ENCODE assay signal across 1 worm cellular context in the genomic region with DNA sequence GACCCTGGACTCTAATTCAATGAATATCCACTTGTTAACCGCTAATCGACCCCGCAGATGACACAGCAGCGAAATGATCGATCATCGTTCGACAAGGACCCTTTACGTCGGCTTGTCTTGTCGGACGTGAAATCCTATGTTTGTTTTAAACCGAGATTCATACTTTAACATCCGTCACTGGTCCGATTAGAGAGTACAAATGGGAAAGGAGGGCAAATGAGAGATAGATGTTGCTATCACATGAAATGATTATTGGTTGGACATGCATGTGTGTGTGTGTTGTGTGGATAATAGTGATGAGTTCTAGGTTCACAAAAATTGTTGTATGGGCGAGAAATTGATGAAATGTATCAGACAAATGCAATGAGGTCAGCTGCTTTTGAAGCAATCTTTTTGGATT.
A peak's percentile ranks its signal among the peaks of the same experiment; 100 is the strongest.
TF ChIP-seq lines count a peak whose summit lies in the region.

No protein-coding gene starts in this region.

TF ChIP-seq in whole organism, L1 larva, 84 proteins besides CTCF, POLR2A, EP300 and RAD21 (continued from another document):
- TF ChIP-seq dsc-1 (tag; optimal IDR thresholded peaks at IDR 0.05; lab: Kevin White, UChicago) (no peak), pqm-1 (tag; optimal IDR thresholded peaks at IDR 0.05; lab: Kevin White, UChicago) (no peak), sox-4 (tag; optimal IDR thresholded peaks at IDR 0.05; lab: Kevin White, UChicago) (no peak), nhr-77 (tag; optimal IDR thresholded peaks at IDR 0.05; lab: Kevin White, UChicago) (no peak), ztf-4 (tag; optimal IDR thresholded peaks at IDR 0.05; lab: Kevin White, UChicago) (no peak), egl-13 (tag; optimal IDR thresholded peaks at IDR 0.05; lab: Kevin White, UChicago) (no peak), isw-1 (GFP tag; IDR thresholded peaks at IDR 0.05; lab: Robert Waterston, UW) (no peak), ceh-8 (GFP tag; optimal IDR thresholded peaks at IDR 0.05; lab: Kevin White, UChicago) (no peak), lin-14 (GFP tag; optimal IDR thresholded peaks at IDR 0.05; lab: Kevin White, UChicago) (peak; percentile 69), nhr-20 (tag; optimal IDR thresholded peaks at IDR 0.05; lab: Kevin White, UChicago) (no peak), dpl-1 (GFP tag; optimal IDR thresholded peaks at IDR 0.05; lab: Kevin White, UChicago) (no peak), Y116A8C.19 (tag; optimal IDR thresholded peaks at IDR 0.05; lab: Kevin White, UChicago; ENCODE audit: borderline replicate concordance) (no peak), rnt-1 (tag; optimal IDR thresholded peaks at IDR 0.05; lab: Kevin White, UChicago) (peak; percentile 70), nhr-71 (tag; optimal IDR thresholded peaks at IDR 0.05; lab: Kevin White, UChicago) (peak; percentile 60), ama-1 (optimal IDR thresholded peaks at IDR 0.05; lab: Kevin White, UChicago) (no peak), aha-1 (tag; optimal IDR thresholded peaks at IDR 0.05; lab: Kevin White, UChicago) (no peak), efl-3 (GFP tag; optimal IDR thresholded peaks at IDR 0.05; lab: Kevin White, UChicago) (no peak), mep-1 (tag; optimal IDR thresholded peaks at IDR 0.05; lab: Kevin White, UChicago) (no peak), swsn-7 (tag; optimal IDR thresholded peaks at IDR 0.05; lab: Kevin White, UChicago) (no peak), ceh-88 (GFP tag; IDR thresholded peaks at IDR 0.05; lab: Robert Waterston, UW) (no peak), nhr-28 (tag; optimal IDR thresholded peaks at IDR 0.05; lab: Kevin White, UChicago) (no peak), snu-23 (GFP tag; optimal IDR thresholded peaks at IDR 0.05; lab: Kevin White, UChicago) (peak; percentile 12), vab-15 (tag; optimal IDR thresholded peaks at IDR 0.05; lab: Kevin White, UChicago) (no peak), mab-9 (GFP tag; IDR thresholded peaks at IDR 0.05; lab: Robert Waterston, UW) (no peak), pax-3 (tag; optimal IDR thresholded peaks at IDR 0.05; lab: Kevin White, UChicago) (no peak), elt-2 (tag; optimal IDR thresholded peaks at IDR 0.05; lab: Kevin White, UChicago) (no peak), fkh-4 (tag; optimal IDR thresholded peaks at IDR 0.05; lab: Kevin White, UChicago; ENCODE audit: borderline replicate concordance) (no peak), pag-3 (tag; optimal IDR thresholded peaks at IDR 0.05; lab: Kevin White, UChicago; ENCODE audit: borderline replicate concordance, insufficient read depth) (no peak), nhr-85 (tag; lab: Kevin White, UChicago) (no peak), sup-37 (GFP tag; optimal IDR thresholded peaks at IDR 0.05; lab: Kevin White, UChicago) (no peak), unc-30 (tag; optimal IDR thresholded peaks at IDR 0.05; lab: Kevin White, UChicago) (no peak), egl-27 (tag; optimal IDR thresholded peaks at IDR 0.05; lab: Kevin White, UChicago) (no peak), nhr-237 (tag; optimal IDR thresholded peaks at IDR 0.05; lab: Kevin White, UChicago) (no peak)
